Worm (Caenorhabditis elegans): Measurements from ENCODE around the gene B0034.7.

ce11 chrII:5940815-5941214 is 20.6 kb upstream of the B0034.7 start, which contains the start of gene F28B12.6:
- TF ChIP-seq dao-5 (tag; optimal IDR thresholded peaks at IDR 0.05): no peak
- TF ChIP-seq him-1 (tag; optimal IDR thresholded peaks at IDR 0.05): no peak
